Worm (Caenorhabditis elegans) whole organism, young adult: ENCODE results near the gene M176.11.

Source experiments
- C06A6.2 ChIP-seq: fragments of 200-800 bp; sonication (Bioruptor generic); conservative IDR thresholded peaks from 2 replicates; pipeline ENCODE4 v1.3.6; 2022; ENCODE audit warnings: missing genetic modification characterization, missing compliant biosample characterization
- F23B12.7 ChIP-seq: sonication (generic microtip); optimal IDR thresholded peaks from 2 replicates; lab custom pipeline; 2017; ENCODE audit warnings: missing genetic modification characterization, mild to moderate bottlenecking, missing compliant biosample characterization, antibody characterized with exemption, moderate library complexity; ENCODE audit not compliant: insufficient read depth
- aptf-2 ChIP-seq: fragments of 200-800 bp; sonication (Bioruptor generic); conservative IDR thresholded peaks from 2 replicates; pipeline ENCODE4 v1.3.6; 2022; ENCODE audit warnings: missing genetic modification reagents, missing genetic modification characterization, missing compliant biosample characterization
- dox-1 ChIP-seq: fragments of 200-800 bp; sonication (Bioruptor generic); IDR thresholded peaks from 2 replicates; pipeline ENCODE4 v1.3.6; 2022; ENCODE audit warnings: missing genetic modification reagents, missing genetic modification characterization, missing compliant biosample characterization
- dpl-1 ChIP-seq: fragments of 150-350 bp; optimal IDR thresholded peaks from 2 replicates; lab custom pipeline; 2014; ENCODE audit warnings: missing biosample characterization, missing genetic modification reagents, missing genetic modification characterization
- hrde-1 ChIP-seq: sonication (generic microtip); optimal IDR thresholded peaks from 2 replicates; lab custom pipeline; 2016; ENCODE audit warnings: missing genetic modification characterization, mild to moderate bottlenecking, missing compliant biosample characterization, moderate library complexity, missing genotype, missing genetic modification reagents, borderline replicate concordance
- lir-1 ChIP-seq: fragments of 200-800 bp; sonication (Bioruptor generic); conservative IDR thresholded peaks from 2 replicates; pipeline ENCODE4 v1.3.6; 2022; ENCODE audit warnings: missing genetic modification reagents, missing genetic modification characterization, missing compliant biosample characterization
- madf-3 ChIP-seq: fragments of 200-800 bp; sonication (Bioruptor generic); IDR thresholded peaks from 2 replicates; pipeline ENCODE4 v1.3.6; 2022; ENCODE audit warnings: missing genetic modification reagents, missing genetic modification characterization, missing compliant biosample characterization
- mel-28 ChIP-seq: sonication (generic microtip); optimal IDR thresholded peaks from 2 replicates; lab custom pipeline; 2016; ENCODE audit warnings: borderline replicate concordance, mild to moderate bottlenecking, missing genetic modification characterization, missing compliant biosample characterization
- repo-1 ChIP-seq: sonication (generic microtip); optimal IDR thresholded peaks from 2 replicates; lab custom pipeline; 2017; ENCODE audit warnings: mild to moderate bottlenecking, missing genetic modification characterization, missing compliant biosample characterization
- ztf-18 ChIP-seq: sonication (generic microtip); optimal IDR thresholded peaks from 2 replicates; lab custom pipeline; 2016; ENCODE audit warnings: missing genotype, mild to moderate bottlenecking, missing genetic modification characterization, missing compliant biosample characterization

DNA sequence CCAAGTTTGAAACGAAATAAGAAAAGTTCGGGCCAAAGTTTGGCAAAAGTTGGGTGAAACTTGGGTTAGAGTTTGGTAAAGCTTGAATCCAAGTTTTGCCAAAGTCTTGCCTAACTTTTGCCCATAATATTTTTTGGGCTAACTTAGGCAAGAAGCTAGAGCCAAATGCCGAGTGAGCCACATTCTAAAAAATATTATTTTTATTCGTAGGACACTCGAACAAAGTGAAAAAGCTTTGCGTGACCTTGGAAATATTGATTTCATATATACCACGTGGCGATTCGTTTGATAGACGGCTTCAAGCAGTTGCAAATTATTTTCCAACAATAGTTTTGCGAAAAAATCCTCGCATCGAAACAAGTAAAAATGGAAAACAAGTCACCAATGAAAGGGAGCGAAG lies 18.2 kb upstream of the M176.11 start, which contains the start of gene Y51B9A.5:
- no peak for TF ChIP-seq C06A6.2 (GFP tag; lab: Robert Waterston, UW)
- no peak for TF ChIP-seq F23B12.7 (tag; lab: Kevin White, UChicago)
- TF ChIP-seq mel-28 (tag; lab: Kevin White, UChicago) = no peak
- no peak for TF ChIP-seq aptf-2 (GFP tag; lab: Robert Waterston, UW)
- no peak for TF ChIP-seq dpl-1 (GFP tag; lab: Kevin White, UChicago)
- no peak for TF ChIP-seq repo-1 (tag; lab: Kevin White, UChicago)
- TF ChIP-seq hrde-1 (tag; lab: Kevin White, UChicago) = no peak
- no peak for TF ChIP-seq lir-1 (GFP tag; lab: Robert Waterston, UW)
- TF ChIP-seq dox-1 (GFP tag; lab: Robert Waterston, UW) = no peak
- no peak for TF ChIP-seq ztf-18
- no peak for TF ChIP-seq madf-3
